Fruit fly (Drosophila melanogaster): ENCODE data around the gene Culd.

Gene Culd

dm6 chr3L:8395630-8396168, 39.6 kb upstream of the Culd start, which contains the start of gene CG7120 (continued):
- TF ChIP-seq ase (GFP tag; IDR thresholded peaks at IDR 0.05) = 0 out of 3 replicates have a peak, but pooled peaks have one; percentile 49
- no peak for TF ChIP-seq CG7271 (tag; optimal IDR thresholded peaks at IDR 0.05)
- TF ChIP-seq btn (GFP tag; optimal IDR thresholded peaks at IDR 0.05) = peak; percentile 22
- TF ChIP-seq CG4820 (GFP tag; optimal IDR thresholded peaks at IDR 0.05) = peak; percentile 61
- peak; percentile 1 for TF ChIP-seq bab2 (GFP tag; optimal IDR thresholded peaks at IDR 0.05)
- peak; percentile 48 for TF ChIP-seq CG18619 (GFP tag; optimal IDR thresholded peaks at IDR 0.05)
- TF ChIP-seq tio (GFP tag; optimal IDR thresholded peaks at IDR 0.05) = peak; percentile 74
- no peak for TF ChIP-seq gro (GFP tag; optimal IDR thresholded peaks at IDR 0.05)
- TF ChIP-seq Hey (tag; optimal IDR thresholded peaks at IDR 0.05) = no peak
- TF ChIP-seq CG11560 (tag; IDR thresholded peaks at IDR 0.05) = no peak
- peak; percentile 26 for TF ChIP-seq maf-S (GFP tag; optimal IDR thresholded peaks at IDR 0.05)
- no peak for TF ChIP-seq Usf (GFP tag; optimal IDR thresholded peaks at IDR 0.05)
- TF ChIP-seq sens (GFP tag) = peak; percentile 93
- peak; percentile 10; the same call in 1 of the 2 replicates for TF ChIP-seq MBD-R2 (GFP tag; IDR thresholded peaks at IDR 0.05)
- TF ChIP-seq CG17802 (tag; optimal IDR thresholded peaks at IDR 0.05) = no peak
- TF ChIP-seq cas (GFP tag; IDR thresholded peaks at IDR 0.05) = no peak
- peak; percentile 58 for TF ChIP-seq CG12391 (tag; optimal IDR thresholded peaks at IDR 0.05)
- TF ChIP-seq kah (GFP tag; optimal IDR thresholded peaks at IDR 0.05) = no peak
- TF ChIP-seq CG4617 (GFP tag; optimal IDR thresholded peaks at IDR 0.05; ENCODE audit: borderline replicate concordance) = peak; percentile 9
- TF ChIP-seq shn (GFP tag; optimal IDR thresholded peaks at IDR 0.05) = peak; percentile 14
- peak; percentile 41; the same call in 1 of the 2 replicates for TF ChIP-seq CG14014 (GFP tag; IDR thresholded peaks at IDR 0.05)
- TF ChIP-seq tup (GFP tag; optimal IDR thresholded peaks at IDR 0.05) = peak; percentile 33
- TF ChIP-seq Fer3 (tag; optimal IDR thresholded peaks at IDR 0.05) = peak; percentile 18
- peak; percentile 1 for TF ChIP-seq Camta (GFP tag; optimal IDR thresholded peaks at IDR 0.05)
- peak; percentile 59 for TF ChIP-seq Sox102F (GFP tag; optimal IDR thresholded peaks at IDR 0.05)
- TF ChIP-seq Hr51 (GFP tag; optimal IDR thresholded peaks at IDR 0.05) = peak; percentile 18 to 55
- TF ChIP-seq CG15514 (GFP tag; optimal IDR thresholded peaks at IDR 0.05) = peak; percentile 37
- no peak for TF ChIP-seq Lim3 (GFP tag; IDR thresholded peaks at IDR 0.05)
- TF ChIP-seq dysf (GFP tag; IDR thresholded peaks at IDR 0.05) = 0 out of 3 replicates have a peak, but pooled peaks have one; percentile 29
- TF ChIP-seq Eip74EF (GFP tag; optimal IDR thresholded peaks at IDR 0.05) = peak in 1 of 2 experiments; percentile 47
- peak; percentile 56 for TF ChIP-seq CG17328 (GFP tag; IDR thresholded peaks at IDR 0.05)
- TF ChIP-seq ranshi (GFP tag; IDR thresholded peaks at IDR 0.05) = no peak
- TF ChIP-seq HLH54F (GFP tag; optimal IDR thresholded peaks at IDR 0.05) = peak; percentile 20
- peak; percentile 20 to 66 for TF ChIP-seq chif (GFP tag; optimal IDR thresholded peaks at IDR 0.05)
- TF ChIP-seq CG18262 (tag; optimal IDR thresholded peaks at IDR 0.05) = peak; percentile 68
- TF ChIP-seq CG16863 (GFP tag; optimal IDR thresholded peaks at IDR 0.05) = peak; percentile 51
- TF ChIP-seq CG13624 (GFP tag; optimal IDR thresholded peaks at IDR 0.05) = no peak
- peak; percentile 20 for TF ChIP-seq trem (tag; optimal IDR thresholded peaks at IDR 0.05)
- TF ChIP-seq D19B (GFP tag; optimal IDR thresholded peaks at IDR 0.05) = peak; percentile 3
- TF ChIP-seq scrt (GFP tag; optimal IDR thresholded peaks at IDR 0.05) = peak; percentile 36
- peak; percentile 24 for TF ChIP-seq Chrac-16 (GFP tag; optimal IDR thresholded peaks at IDR 0.05)
- peak; percentile 82 for TF ChIP-seq zf30C (GFP tag; optimal IDR thresholded peaks at IDR 0.05)
- TF ChIP-seq ham (GFP tag; IDR thresholded peaks at IDR 0.05) = no peak
- peak; percentile 61 for TF ChIP-seq grau (tag; optimal IDR thresholded peaks at IDR 0.05)
- TF ChIP-seq seq (GFP tag; IDR thresholded peaks at IDR 0.05) = peak; percentile 17; the same call in 1 of the 2 replicates
- TF ChIP-seq HLH4C (GFP tag; IDR thresholded peaks at IDR 0.05; ENCODE audit: partially characterized antibody) = peak; percentile 67; the same call in 1 of the 3 replicates
- no peak for TF ChIP-seq Abd-B (GFP tag; optimal IDR thresholded peaks at IDR 0.05)
- TF ChIP-seq gcm (GFP tag; optimal IDR thresholded peaks at IDR 0.05) = peak; percentile 21
- peak; percentile 26 for TF ChIP-seq Myb (GFP tag; optimal IDR thresholded peaks at IDR 0.05)
- TF ChIP-seq CG3163 (GFP tag; optimal IDR thresholded peaks at IDR 0.05) = no peak

Measured in whole organism, embryonic.